Fruit fly (Drosophila melanogaster): ENCODE measurements around the gene CCT7.

dm6 chr3R:8788722-8789400 lies 12.5 kb upstream of the CCT7 start:
- TF ChIP-seq toe (GFP tag; optimal IDR thresholded peaks at IDR 0.05) (no peak), CG14711 (tag; optimal IDR thresholded peaks at IDR 0.05) (no peak), Mnt (GFP tag; optimal IDR thresholded peaks at IDR 0.05) (no peak), Clk (GFP tag; optimal IDR thresholded peaks at IDR 0.05) (no peak)
